Fruit fly (Drosophila melanogaster) whole organism, wandering third instar larva: Measurements from ENCODE around the gene CG5515.
A peak's percentile ranks its signal among the peaks of the same experiment; 100 is the strongest.

Experiments used
- Dfd ChIP-seq: fragments of >200 bp; optimal IDR thresholded peaks from 2 replicates; lab custom pipeline; 2017; ENCODE audit warnings: missing biosample characterization, missing genetic modification characterization
- psq ChIP-seq: fragments of 200-800 bp; sonication (Bioruptor generic); optimal IDR thresholded peaks from 3 replicates; lab custom pipeline; 2017; ENCODE audit warnings: missing biosample characterization, mild to moderate bottlenecking, missing genetic modification characterization, moderate library complexity
- sage ChIP-seq: fragments of 200-800 bp; sonication (Bioruptor generic); optimal IDR thresholded peaks from 2 replicates; lab custom pipeline; 2016; ENCODE audit warnings: missing biosample characterization, mild to moderate bottlenecking, missing genetic modification characterization
- tai ChIP-seq: sonication (Bioruptor generic); optimal IDR thresholded peaks from 2 replicates; lab custom pipeline; 2016; ENCODE audit warnings: missing biosample characterization, missing genetic modification characterization

DNA sequence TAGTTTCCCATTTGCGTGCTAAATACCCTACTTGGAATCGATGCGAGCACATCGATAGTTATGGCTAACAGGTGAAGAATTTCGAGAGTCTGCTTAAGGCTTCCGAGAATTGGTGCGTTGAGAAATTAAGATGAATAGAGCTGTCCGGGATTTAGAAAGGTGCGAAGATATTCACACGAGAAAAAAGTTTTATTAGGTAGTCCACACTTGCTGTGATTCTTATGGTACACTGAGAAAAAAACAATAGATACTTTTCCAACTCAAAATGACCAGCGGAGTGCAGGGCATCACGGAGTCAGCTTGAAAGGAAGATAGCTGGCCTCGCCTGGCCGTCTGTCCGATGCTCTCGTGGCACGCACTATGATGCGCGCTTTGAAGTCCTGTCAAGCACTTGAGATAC lies 44.2 kb downstream of the CG5515 start:
- TF ChIP-seq Dfd (GFP tag; lab: Kevin White, UChicago) (no peak), sage (GFP tag; lab: Kevin White, UChicago) (no peak), psq (GFP tag; lab: Kevin White, UChicago) (peak; percentile 45), tai (GFP tag; lab: Kevin White, UChicago) (no peak)
